Worm (Caenorhabditis elegans): Measurements from ENCODE around the gene W09D6.5.

DNA sequence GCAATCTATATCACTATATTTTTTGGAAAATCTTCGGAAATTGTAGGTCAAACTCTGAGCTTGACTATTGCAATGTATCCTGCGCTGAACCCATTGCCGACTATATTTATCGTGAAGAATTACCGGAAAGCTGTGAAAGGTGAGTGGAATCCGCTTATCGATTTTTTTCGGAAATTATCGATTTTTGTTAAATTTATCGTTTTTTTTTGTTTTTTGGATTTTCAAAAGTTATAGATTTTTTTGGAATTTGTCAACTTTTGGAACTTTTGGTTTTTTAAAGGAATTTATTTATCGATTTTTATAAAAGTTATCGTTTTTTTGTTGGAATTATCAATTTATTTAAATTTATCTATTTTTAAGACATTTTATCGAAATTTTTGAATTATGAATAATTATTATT is 11.5 kb upstream of the W09D6.5 start:
- no peak for TF ChIP-seq lir-3 (tag; optimal IDR thresholded peaks at IDR 0.05; ENCODE audit: poor library complexity)
- no peak for TF ChIP-seq fos-1 (tag; optimal IDR thresholded peaks at IDR 0.05)
- TF ChIP-seq pqm-1 (tag; optimal IDR thresholded peaks at IDR 0.05) = no peak
- no peak for TF ChIP-seq nhr-90 (tag; optimal IDR thresholded peaks at IDR 0.05; ENCODE audit: poor library complexity)
- TF ChIP-seq nhr-237 (tag; optimal IDR thresholded peaks at IDR 0.05) = no peak
- TF ChIP-seq ama-1 (optimal IDR thresholded peaks at IDR 0.05) = no peak
- TF ChIP-seq unc-86 (tag; optimal IDR thresholded peaks at IDR 0.05) = no peak
- TF ChIP-seq fkh-4 (tag; optimal IDR thresholded peaks at IDR 0.05; ENCODE audit: borderline replicate concordance) = no peak
- TF ChIP-seq snpc-4 (tag; optimal IDR thresholded peaks at IDR 0.05) = no peak

All from whole organism, L1 larva.